Worm (Caenorhabditis elegans) whole organism, L3 larva: ENCODE data around the gene Y36E3A.2.

Experiments
- elt-1 ChIP-seq: fragments of 150-350 bp; optimal IDR thresholded peaks from 2 replicates; lab custom pipeline; 2014; ENCODE audit warnings: missing biosample characterization, missing genetic modification characterization
- elt-2 ChIP-seq: sonication (generic microtip); optimal IDR thresholded peaks from 2 replicates; lab custom pipeline; 2016; ENCODE audit warnings: missing genetic modification reagents, mild to moderate bottlenecking, missing genetic modification characterization, missing compliant biosample characterization
- fos-1 ChIP-seq: fragments of 150-350 bp; optimal IDR thresholded peaks from 2 replicates; lab custom pipeline; 2014; ENCODE audit warnings: missing biosample characterization, missing genetic modification characterization
- hmg-11 ChIP-seq: sonication (generic microtip); optimal IDR thresholded peaks from 2 replicates; lab custom pipeline; 2016; ENCODE audit warnings: missing genetic modification characterization, missing compliant biosample characterization
- nhr-11 ChIP-seq: fragments of 150-350 bp; optimal IDR thresholded peaks from 2 replicates; lab custom pipeline; 2014; ENCODE audit warnings: missing biosample characterization, missing genetic modification characterization
- nhr-23 ChIP-seq: fragments of 150-350 bp; optimal IDR thresholded peaks from 2 replicates; lab custom pipeline; 2014; ENCODE audit warnings: missing biosample characterization, missing genetic modification reagents, missing genetic modification characterization
- nhr-25 ChIP-seq: sonication (generic microtip); optimal IDR thresholded peaks from 2 replicates; lab custom pipeline; 2017; ENCODE audit warnings: missing biosample characterization, missing genetic modification characterization
- nhr-28 ChIP-seq: fragments of 150-350 bp; optimal IDR thresholded peaks from 2 replicates; lab custom pipeline; 2014; ENCODE audit warnings: missing biosample characterization, missing genetic modification characterization
- nhr-76 ChIP-seq: fragments of 150-350 bp; sonication (generic microtip); optimal IDR thresholded peaks from 5 replicates; lab custom pipeline; 2014; ENCODE audit warnings: missing biosample characterization, missing genetic modification characterization
- skn-1 ChIP-seq: fragments of 150-350 bp; optimal IDR thresholded peaks from 2 replicates; lab custom pipeline; 2014; ENCODE audit warnings: missing biosample characterization, missing genetic modification characterization
- tbx-2 ChIP-seq: sonication (generic microtip); optimal IDR thresholded peaks from 2 replicates; lab custom pipeline; 2016; ENCODE audit warnings: mild to moderate bottlenecking, missing genetic modification characterization, missing compliant biosample characterization
- zag-1 ChIP-seq: fragments of 150-350 bp; optimal IDR thresholded peaks from 2 replicates; lab custom pipeline; 2014; ENCODE audit warnings: missing biosample characterization, missing genetic modification characterization

DNA sequence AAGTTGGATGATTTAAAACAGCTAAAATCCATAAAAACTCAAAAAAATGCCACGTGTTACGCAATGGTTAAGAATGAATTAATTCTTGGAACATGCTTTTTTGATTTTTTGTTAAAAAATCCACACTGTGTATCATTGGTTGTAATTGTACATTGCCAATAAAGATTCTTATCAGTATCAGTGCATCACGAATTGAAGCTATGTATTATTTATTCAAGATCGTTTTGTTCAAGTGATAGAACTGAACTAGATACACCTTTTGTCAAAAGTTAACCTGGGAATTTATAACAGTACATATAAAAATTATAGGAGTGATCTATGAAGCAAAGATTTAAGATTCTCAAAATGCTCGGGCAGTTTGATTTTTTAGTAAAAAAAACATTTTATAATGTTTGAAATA is 8.8 kb downstream of the Y36E3A.2 start:
- TF ChIP-seq nhr-28 (no peak), nhr-23 (no peak), elt-1 (tag; lab: Kevin White, UChicago) (no peak), nhr-76 (no peak), elt-2 (peak; percentile 37), nhr-11 (tag; lab: Kevin White, UChicago) (no peak), skn-1 (tag; lab: Kevin White, UChicago) (no peak), zag-1 (tag; lab: Kevin White, UChicago) (no peak), tbx-2 (tag; lab: Kevin White, UChicago) (no peak), nhr-25 (no peak), hmg-11 (no peak), fos-1 (tag; lab: Kevin White, UChicago) (no peak)
